Fruit fly (Drosophila melanogaster): ENCODE measurements around the gene CG34269.

The CG34269 gene

DNA sequence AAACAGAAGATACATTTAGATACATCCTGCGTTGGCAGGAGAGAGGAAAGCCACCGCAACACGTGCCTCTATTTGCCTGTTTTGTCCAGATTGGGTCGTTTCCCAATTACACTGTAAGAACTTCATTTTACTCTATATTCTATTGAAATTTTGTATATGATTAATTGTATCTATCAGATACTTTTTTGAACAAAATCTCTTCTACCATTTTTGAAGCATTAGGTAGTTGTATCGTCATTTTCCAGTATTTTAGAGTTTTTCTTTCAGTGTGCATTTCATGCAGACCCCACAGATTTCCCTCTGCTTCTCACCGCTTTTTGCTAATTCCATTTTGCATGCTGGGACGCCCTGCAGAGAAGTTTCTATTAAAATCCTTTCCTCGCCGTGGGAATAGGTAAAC lies 26.4 kb downstream of the CG34269 start (continued):
- TF ChIP-seq CG32006 (GFP tag; optimal IDR thresholded peaks at IDR 0.05) = peak; percentile 82
- TF ChIP-seq CG8319 (GFP tag; optimal IDR thresholded peaks at IDR 0.05) = no peak
- peak; percentile 32 for TF ChIP-seq CG10669 (GFP tag; optimal IDR thresholded peaks at IDR 0.05)
- peak; percentile 57 for TF ChIP-seq acj6 (GFP tag; optimal IDR thresholded peaks at IDR 0.05)
- no peak for TF ChIP-seq dsx (GFP tag; optimal IDR thresholded peaks at IDR 0.05; ENCODE audit: poor library complexity, severe bottlenecking)
- TF ChIP-seq net (GFP tag; optimal IDR thresholded peaks at IDR 0.05) = peak; percentile 11
- no peak for TF ChIP-seq CG1621 (tag; optimal IDR thresholded peaks at IDR 0.05)
- peak; percentile 61 for TF ChIP-seq esn (GFP tag; optimal IDR thresholded peaks at IDR 0.05)
- peak; percentile 60 for TF ChIP-seq Ets96B (tag; optimal IDR thresholded peaks at IDR 0.05)
- peak; percentile 55 for TF ChIP-seq Sox14 (GFP tag; optimal IDR thresholded peaks at IDR 0.05)
- TF ChIP-seq achi (GFP tag; optimal IDR thresholded peaks at IDR 0.05) = peak; percentile 65
- TF ChIP-seq dac (GFP tag; optimal IDR thresholded peaks at IDR 0.05) = peak; percentile 35
- peak; percentile 36 for TF ChIP-seq lz (GFP tag; optimal IDR thresholded peaks at IDR 0.05)
- TF ChIP-seq pdm3 (GFP tag; optimal IDR thresholded peaks at IDR 0.05) = peak; percentile 62
- TF ChIP-seq Ets21C (GFP tag; optimal IDR thresholded peaks at IDR 0.05) = no peak
- peak; percentile 54 for TF ChIP-seq CG11762 (GFP tag; optimal IDR thresholded peaks at IDR 0.05; ENCODE audit: insufficient read depth)

DNA sequence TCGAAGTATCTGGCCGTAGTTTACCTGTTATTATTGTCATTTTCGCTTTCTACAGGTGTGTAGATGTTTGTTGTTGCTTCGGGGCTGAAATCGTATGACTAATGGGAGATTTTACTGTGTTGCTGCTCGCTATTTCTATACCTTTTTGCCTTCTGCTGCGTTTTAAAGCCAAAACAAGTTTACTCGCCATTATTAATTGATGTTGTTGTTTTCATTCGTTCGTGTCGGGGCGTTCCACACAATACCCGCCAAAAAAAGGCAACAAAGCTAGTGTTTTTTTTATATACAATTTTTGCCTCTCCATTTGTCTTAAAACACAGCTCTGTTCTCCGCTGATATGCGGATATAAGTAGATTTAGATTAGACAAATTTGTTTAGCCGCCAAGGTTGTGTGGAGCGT lies 27.2 kb downstream of the CG34269 start:
- TF ChIP-seq fkh (GFP tag; optimal IDR thresholded peaks at IDR 0.05) = peak; percentile 24
- TF ChIP-seq CG9139 (GFP tag; optimal IDR thresholded peaks at IDR 0.05) = no peak

DNA sequence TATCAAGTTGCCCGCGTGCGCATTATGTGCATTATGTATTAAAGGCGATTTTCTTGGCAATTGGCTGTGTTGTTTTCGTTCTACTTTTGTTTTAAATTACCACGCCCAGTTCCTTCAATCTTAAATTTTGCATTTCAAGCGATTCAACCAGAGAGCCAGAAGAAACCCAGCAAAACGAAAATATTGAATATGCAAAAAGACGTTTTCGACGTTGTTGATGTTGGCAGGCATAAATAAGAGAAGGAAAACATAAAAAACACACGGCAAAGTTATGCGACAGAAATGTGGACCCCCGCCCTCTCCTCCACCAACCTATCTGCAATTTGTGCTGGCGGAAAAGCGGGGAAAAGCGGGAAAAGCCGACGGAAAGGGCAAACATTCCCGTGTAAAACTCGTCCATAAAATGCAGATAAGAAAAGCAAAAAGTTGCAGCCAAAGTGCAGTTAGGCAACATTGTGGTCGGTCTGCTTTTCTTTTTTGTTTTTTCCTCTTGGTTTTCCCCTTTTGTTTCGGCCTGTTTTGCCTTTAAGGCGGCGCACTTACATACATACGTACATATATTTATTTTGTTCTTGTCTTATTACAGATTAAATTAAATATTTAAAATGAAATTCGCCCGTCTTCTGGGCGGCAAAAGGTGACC lies 27.9 kb downstream of the CG34269 start:
- peak; percentile 54 for TF ChIP-seq Eip78C (GFP tag)
- no peak for TF ChIP-seq CG16779 (tag; optimal IDR thresholded peaks at IDR 0.05)
- no peak for TF ChIP-seq fkh (GFP tag; optimal IDR thresholded peaks at IDR 0.05)
- peak; percentile 70 for TF ChIP-seq dsx (GFP tag; optimal IDR thresholded peaks at IDR 0.05; ENCODE audit: poor library complexity, severe bottlenecking)
- no peak for TF ChIP-seq Eip93F (GFP tag; optimal IDR thresholded peaks at IDR 0.05)
- TF ChIP-seq CG8119 (GFP tag; IDR thresholded peaks at IDR 0.05) = peak; percentile 32; the same call in 1 of the 3 replicates
- peak; percentile 48 for TF ChIP-seq svp (GFP tag)
- peak; percentile 33; the same call in 1 of the 2 replicates for TF ChIP-seq CG15336 (GFP tag; IDR thresholded peaks at IDR 0.05)
- TF ChIP-seq eg (GFP tag; IDR thresholded peaks at IDR 0.05) = peak; percentile 19; the same call in 1 of the 3 replicates
- TF ChIP-seq CG6276 (GFP tag; optimal IDR thresholded peaks at IDR 0.05) = peak; percentile 37

DNA sequence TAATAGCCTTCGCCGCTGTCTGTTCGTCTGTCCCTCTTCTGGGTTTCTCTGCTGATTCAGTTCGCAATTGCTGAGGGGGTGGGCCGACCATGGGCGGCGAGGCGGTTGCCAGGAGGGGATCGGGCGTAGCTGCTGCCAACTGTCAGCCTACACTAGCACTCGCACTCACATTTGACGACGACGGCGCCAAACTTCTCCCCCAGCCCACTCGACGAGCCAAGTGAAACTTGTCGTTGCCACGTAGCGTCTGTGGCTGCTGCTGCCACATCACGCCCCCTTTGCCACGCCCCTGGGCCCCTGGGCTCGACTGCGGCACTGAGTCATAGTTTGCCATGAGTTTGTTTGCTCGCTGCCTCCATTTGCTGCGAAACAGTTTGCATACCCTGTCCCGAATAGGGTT lies 29.2 kb downstream of the CG34269 start:
- peak; percentile 67 for TF ChIP-seq CG4318 (GFP tag; optimal IDR thresholded peaks at IDR 0.05)
- TF ChIP-seq Ets21C (GFP tag; optimal IDR thresholded peaks at IDR 0.05) = peak; percentile 14
- TF ChIP-seq dac (GFP tag; optimal IDR thresholded peaks at IDR 0.05) = peak; percentile 70
- TF ChIP-seq CG6792 (GFP tag; optimal IDR thresholded peaks at IDR 0.05) = peak; percentile 69
- peak; percentile 33 for TF ChIP-seq CG16779 (tag; optimal IDR thresholded peaks at IDR 0.05)
- TF ChIP-seq net (GFP tag; optimal IDR thresholded peaks at IDR 0.05) = peak; percentile 74
- TF ChIP-seq Met (GFP tag; optimal IDR thresholded peaks at IDR 0.05) = peak; percentile 60
- TF ChIP-seq CG1621 (tag; optimal IDR thresholded peaks at IDR 0.05) = peak; percentile 73
- peak; percentile 59 for TF ChIP-seq fd59A (GFP tag; optimal IDR thresholded peaks at IDR 0.05)
- peak; percentile 51 for TF ChIP-seq esn (GFP tag; optimal IDR thresholded peaks at IDR 0.05)
- TF ChIP-seq CG8632 (GFP tag; optimal IDR thresholded peaks at IDR 0.05) = peak; percentile 51
- peak; percentile 70 for TF ChIP-seq CG3032 (tag; optimal IDR thresholded peaks at IDR 0.05)
- peak; percentile 65 for TF ChIP-seq pdm3 (GFP tag; optimal IDR thresholded peaks at IDR 0.05)
- peak; percentile 31 for TF ChIP-seq CG9139 (GFP tag; optimal IDR thresholded peaks at IDR 0.05)
- TF ChIP-seq topi (GFP tag; optimal IDR thresholded peaks at IDR 0.05) = peak; percentile 22
- TF ChIP-seq CG3919 (GFP tag; optimal IDR thresholded peaks at IDR 0.05) = peak; percentile 72
- peak; percentile 45 for TF ChIP-seq CG6276 (GFP tag; optimal IDR thresholded peaks at IDR 0.05)
- peak; percentile 61 for TF ChIP-seq achi (GFP tag; optimal IDR thresholded peaks at IDR 0.05)
- TF ChIP-seq CG6163 (GFP tag; IDR thresholded peaks at IDR 0.05) = peak; percentile 84
- peak; percentile 77 for TF ChIP-seq CG32006 (GFP tag; optimal IDR thresholded peaks at IDR 0.05)
- TF ChIP-seq salr (GFP tag; optimal IDR thresholded peaks at IDR 0.05) = peak; percentile 47 to 49
- TF ChIP-seq OdsH (GFP tag; optimal IDR thresholded peaks at IDR 0.05) = peak; percentile 72
- peak; percentile 80 for TF ChIP-seq eg (GFP tag; IDR thresholded peaks at IDR 0.05)
- peak; percentile 67 for TF ChIP-seq CG10669 (GFP tag; optimal IDR thresholded peaks at IDR 0.05)
- TF ChIP-seq Eip75B (GFP tag; optimal IDR thresholded peaks at IDR 0.05) = peak; percentile 57
- TF ChIP-seq Blimp-1 (GFP tag; optimal IDR thresholded peaks at IDR 0.05) = no peak
- TF ChIP-seq CG6854 (GFP tag; optimal IDR thresholded peaks at IDR 0.05) = no peak
- no peak for TF ChIP-seq fd85E (GFP tag; optimal IDR thresholded peaks at IDR 0.05)
- peak; percentile 57 for TF ChIP-seq Ets96B (tag; optimal IDR thresholded peaks at IDR 0.05)
- TF ChIP-seq CG34406 (GFP tag; optimal IDR thresholded peaks at IDR 0.05) = peak; percentile 66
- TF ChIP-seq Eip78C (GFP tag) = peak; percentile 49
- peak; percentile 84 for TF ChIP-seq CG15336 (GFP tag; IDR thresholded peaks at IDR 0.05)

All from whole organism, prepupa.